Fruit fly (Drosophila melanogaster) whole organism, prepupa: ENCODE measurements around the gene CG7115.

Source experiments
- Blimp-1 ChIP-seq: fragments of 200-800 bp; sonication (Bioruptor generic); optimal IDR thresholded peaks from 3 replicates; lab custom pipeline; 2017; ENCODE audit warnings: missing biosample characterization, missing genetic modification characterization, mild to moderate bottlenecking, moderate library complexity, missing genetic modification reagents
- CG10631 ChIP-seq: fragments of 200-800 bp; sonication (Bioruptor generic); optimal IDR thresholded peaks from 2 replicates; lab custom pipeline; 2016; ENCODE audit warnings: missing biosample characterization, missing genetic modification characterization
- CG10669 ChIP-seq: fragments of 200-800 bp; sonication (Bioruptor generic); optimal IDR thresholded peaks from 3 replicates; lab custom pipeline; 2018; ENCODE audit warnings: missing biosample characterization, mild to moderate bottlenecking, missing genetic modification characterization, moderate library complexity
- CG6792 ChIP-seq: fragments of 200-800 bp; sonication (Bioruptor generic); optimal IDR thresholded peaks from 3 replicates; lab custom pipeline; 2016; ENCODE audit warnings: missing biosample characterization, missing genetic modification characterization
- CG6808 ChIP-seq: fragments of 200-800 bp; sonication (Bioruptor generic); optimal IDR thresholded peaks from 3 replicates; lab custom pipeline; 2017; ENCODE audit warnings: missing biosample characterization, missing genetic modification characterization, mild to moderate bottlenecking, moderate library complexity, missing genetic modification reagents
- CG7368 ChIP-seq: fragments of 200-800 bp; sonication (Bioruptor generic); optimal IDR thresholded peaks from 3 replicates; lab custom pipeline; 2016; ENCODE audit warnings: missing biosample characterization, missing genetic modification characterization
- CG8119 ChIP-seq: fragments of 200-800 bp; sonication (Bioruptor generic); IDR thresholded peaks from 3 replicates; pipeline ENCODE4 v1.3.6; 2022; ENCODE audit warnings: missing biosample characterization, missing genetic modification characterization
- Hr4 ChIP-seq: fragments of 200-800 bp; sonication (Bioruptor generic); optimal IDR thresholded peaks from 3 replicates; lab custom pipeline; 2016; ENCODE audit warnings: missing biosample characterization, missing genetic modification characterization
- Lpt ChIP-seq: fragments of 200-800 bp; sonication (Bioruptor generic); optimal IDR thresholded peaks from 3 replicates; lab custom pipeline; 2016; ENCODE audit warnings: missing biosample characterization, missing genetic modification characterization
- Smox ChIP-seq: fragments of 200-800 bp; sonication (Bioruptor generic); optimal IDR thresholded peaks from 3 replicates; lab custom pipeline; 2016; ENCODE audit warnings: missing biosample characterization, missing genetic modification characterization
- dsx ChIP-seq: fragments of 200-800 bp; optimal IDR thresholded peaks from 3 replicates; lab custom pipeline; 2019; ENCODE audit warnings: missing biosample characterization, mild to moderate bottlenecking, missing genetic modification characterization, moderate library complexity; ENCODE audit not compliant: poor library complexity, severe bottlenecking
- salr ChIP-seq, 2 experiments: fragments of 200-800 bp; sonication (Bioruptor generic); optimal IDR thresholded peaks; 3 replicates each; lab custom pipeline; 2016 to 2018; ENCODE audit warnings: missing biosample characterization in 2 of 2, missing genetic modification characterization in 2 of 2, mild to moderate bottlenecking in 1 of 2
- ss ChIP-seq, 2 experiments: fragments of 200-800 bp; sonication (Bioruptor generic); optimal IDR thresholded peaks; 2 replicates in 1 of 2; 3 replicates in 1 of 2; lab custom pipeline; 2017 to 2018; ENCODE audit warnings: mild to moderate bottlenecking in 2 of 2, missing biosample characterization in 2 of 2, missing genetic modification characterization in 2 of 2, moderate library complexity in 1 of 2
- svp ChIP-seq: fragments of 200-800 bp; sonication (Bioruptor generic); peaks from one replicate; lab custom pipeline; 2016; ENCODE audit warnings: missing biosample characterization, missing genetic modification characterization

dm6 chr2L:7827045-7828004 lies 6.4 kb downstream of the CG7115 start, which contains the start of the genes Rack1 and mts:
- TF ChIP-seq Lpt (GFP tag; lab: Kevin White, UChicago) (no peak), svp (GFP tag; lab: Kevin White, UChicago) (peak; percentile 75), CG8119 (GFP tag; lab: Robert Waterston, UW) (peak; percentile 34; the same call in 1 of the 3 replicates), dsx (GFP tag; lab: Kevin White, UChicago) (peak; percentile 31), Smox (GFP tag; lab: Kevin White, UChicago) (peak; percentile 45), CG10631 (GFP tag; lab: Kevin White, UChicago) (peak; percentile 63), CG6792 (GFP tag; lab: Kevin White, UChicago) (peak; percentile 57), CG6808 (GFP tag; lab: Kevin White, UChicago) (peak; percentile 70), Hr4 (GFP tag; lab: Kevin White, UChicago) (peak; percentile 43), CG7368 (GFP tag; lab: Kevin White, UChicago) (peak; percentile 74), Blimp-1 (GFP tag; lab: Kevin White, UChicago) (peak; percentile 59), CG10669 (peak; percentile 71), ss (GFP tag; optimal IDR thresholded peaks at IDR 0.05; lab: Kevin White, UChicago) (peak; percentile 73 to 83), salr (GFP tag; optimal IDR thresholded peaks at IDR 0.05; lab: Kevin White, UChicago) (peak; percentile 36 to 83)
